Worm (Caenorhabditis elegans) whole organism, late embryonic: ENCODE data around the gene hot-1.

ENCODE experiments used
- C08G9.2 ChIP-seq: sonication (generic microtip); optimal IDR thresholded peaks from 2 replicates; lab custom pipeline; 2016; ENCODE audit warnings: mild to moderate bottlenecking, missing genetic modification characterization, moderate library complexity, missing compliant biosample characterization
- ama-1 ChIP-seq: fragments of 150-350 bp; optimal IDR thresholded peaks from 2 replicates; lab custom pipeline; 2014
- ceh-30 ChIP-seq: fragments of 150-350 bp; optimal IDR thresholded peaks from 2 replicates; lab custom pipeline; 2014; ENCODE audit warnings: missing biosample characterization, missing genetic modification characterization
- dve-1 ChIP-seq: sonication (generic microtip); optimal IDR thresholded peaks from 2 replicates; lab custom pipeline; 2017; ENCODE audit warnings: antibody characterized with exemption, mild to moderate bottlenecking, missing genetic modification characterization, missing compliant biosample characterization
- hlh-30 ChIP-seq: sonication (generic microtip); optimal IDR thresholded peaks from 2 replicates; lab custom pipeline; 2017; ENCODE audit warnings: antibody characterized with exemption, missing genetic modification characterization, missing compliant biosample characterization; ENCODE audit not compliant: insufficient read depth
- hlh-8 ChIP-seq: sonication (generic microtip); optimal IDR thresholded peaks from 2 replicates; lab custom pipeline; 2016; ENCODE audit warnings: missing genotype, missing genetic modification characterization, missing compliant biosample characterization
- lin-11 ChIP-seq: fragments of 200-800 bp; sonication (Bioruptor generic); optimal IDR thresholded peaks from 2 replicates; lab custom pipeline; 2018; ENCODE audit warnings: mild to moderate bottlenecking, missing genetic modification characterization, missing compliant biosample characterization
- npax-4 ChIP-seq: sonication (generic microtip); optimal IDR thresholded peaks from 2 replicates; lab custom pipeline; 2016; ENCODE audit warnings: missing genetic modification characterization, missing compliant biosample characterization
- syd-9 ChIP-seq: sonication (generic microtip); optimal IDR thresholded peaks from 2 replicates; lab custom pipeline; 2016; ENCODE audit warnings: mild to moderate bottlenecking, missing genetic modification characterization, moderate library complexity, missing compliant biosample characterization
- tbx-2 ChIP-seq: sonication (generic microtip); optimal IDR thresholded peaks from 2 replicates; lab custom pipeline; 2016; ENCODE audit warnings: missing genetic modification characterization, missing compliant biosample characterization

- TF ChIP-seq ceh-30 = no peak
- no peak for TF ChIP-seq npax-4 (tag; lab: Kevin White, UChicago)
- TF ChIP-seq hlh-30 (tag; lab: Kevin White, UChicago) = no peak
- TF ChIP-seq hlh-8 (tag; lab: Kevin White, UChicago) = no peak
- TF ChIP-seq tbx-2 = peak; percentile 17
- TF ChIP-seq dve-1 = no peak
- TF ChIP-seq C08G9.2 (tag; lab: Kevin White, UChicago) = no peak
- TF ChIP-seq lin-11 (tag; lab: Kevin White, UChicago) = no peak
- no peak for TF ChIP-seq ama-1
- no peak for TF ChIP-seq syd-9 (tag; lab: Kevin White, UChicago)
These were observed 8.8 kb upstream of the hot-1 start, which contains the start of the genes R11H6.5 and ccnk-1 for ce11 chrV:14612168-14612567.
